Worm (Caenorhabditis elegans): Measurements from ENCODE around the gene Y38C1AA.6.
A peak's percentile ranks its signal among the peaks of the same experiment; 100 is the strongest.

Gene Y38C1AA.6

DNA sequence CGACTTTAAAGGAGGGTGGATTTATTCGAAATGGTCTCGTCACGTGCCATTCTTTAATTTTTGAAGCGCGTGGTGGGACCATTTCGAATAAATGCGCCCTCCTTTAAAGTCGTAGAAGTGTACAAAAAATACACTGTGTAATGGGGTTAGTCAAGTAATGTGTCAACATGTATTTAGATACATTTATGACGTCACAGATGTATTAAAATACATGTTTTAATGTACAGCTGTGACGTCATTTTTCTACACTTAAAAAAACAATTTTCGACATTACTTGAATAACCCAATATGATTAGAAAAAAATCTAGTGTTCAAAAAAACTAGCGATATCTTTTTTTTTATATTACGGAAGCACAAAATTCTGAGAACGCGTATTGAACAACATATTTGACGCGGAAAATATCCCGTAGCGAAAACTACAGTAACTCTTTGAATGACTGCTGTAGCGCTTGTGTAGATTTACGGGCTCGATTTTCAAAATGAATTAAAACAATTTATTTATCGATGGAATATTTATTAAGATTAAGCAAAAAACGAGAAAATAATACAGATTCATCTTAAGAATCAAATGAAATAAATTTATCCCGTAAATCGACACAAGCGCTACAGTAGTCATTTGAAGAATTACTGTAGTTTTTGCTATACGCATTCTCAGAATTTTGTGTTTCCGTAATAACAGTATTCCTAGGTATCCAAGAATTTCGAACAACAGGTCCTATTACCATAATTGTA is 40.5 kb downstream of the Y38C1AA.6 start, which contains the start of gene gfrp-1:
gfrp-1 (plus strand) TSS at position 682 of the 732 bp plus-strand sequence.
- TF ChIP-seq aha-1 (tag) (peak; percentile 52), D1046.2 (GFP tag; IDR thresholded peaks at IDR 0.05) (no peak)

- TF ChIP-seq madf-5 (GFP tag; IDR thresholded peaks at IDR 0.05), result no peak
- no peak for TF ChIP-seq nhr-237 (tag; optimal IDR thresholded peaks at IDR 0.05)
- no peak for TF ChIP-seq mxl-3 (GFP tag; optimal IDR thresholded peaks at IDR 0.05)
- TF ChIP-seq fkh-10 (GFP tag; optimal IDR thresholded peaks at IDR 0.05), result no peak
- no peak for TF ChIP-seq F26F4.8 (GFP tag; conservative IDR thresholded peaks at IDR 0.05)
- no peak for TF ChIP-seq unc-39 (tag; optimal IDR thresholded peaks at IDR 0.05)
- no peak for TF ChIP-seq ces-1 (GFP tag; optimal IDR thresholded peaks at IDR 0.05)
- TF ChIP-seq T26A8.4 (GFP tag; IDR thresholded peaks at IDR 0.05), result no peak
- no peak for TF ChIP-seq mdt-29 (GFP tag; IDR thresholded peaks at IDR 0.05)
- no peak for TF ChIP-seq spr-3 (GFP tag; optimal IDR thresholded peaks at IDR 0.05)
- TF ChIP-seq hmg-1.1 (GFP tag; IDR thresholded peaks at IDR 0.05), result no peak
- TF ChIP-seq nhr-6 (tag; optimal IDR thresholded peaks at IDR 0.05), result no peak
- TF ChIP-seq dmd-6 (GFP tag; IDR thresholded peaks at IDR 0.05), result no peak
- TF ChIP-seq lin-39 (tag; optimal IDR thresholded peaks at IDR 0.05), result no peak
- no peak for TF ChIP-seq T20F7.1 (GFP tag; optimal IDR thresholded peaks at IDR 0.05)
- no peak for TF ChIP-seq zfp-2 (tag; optimal IDR thresholded peaks at IDR 0.05)
- TF ChIP-seq mdl-1 (tag; optimal IDR thresholded peaks at IDR 0.05), result no peak
- no peak for TF ChIP-seq ceh-82 (tag; optimal IDR thresholded peaks at IDR 0.05)
Observed at ce11 chrIV:204998-205397, 42.4 kb downstream of the Y38C1AA.6 start, which contains the start of gene coa-1. Gene coa-1 (plus strand): TSS chrIV:205298.

DNA sequence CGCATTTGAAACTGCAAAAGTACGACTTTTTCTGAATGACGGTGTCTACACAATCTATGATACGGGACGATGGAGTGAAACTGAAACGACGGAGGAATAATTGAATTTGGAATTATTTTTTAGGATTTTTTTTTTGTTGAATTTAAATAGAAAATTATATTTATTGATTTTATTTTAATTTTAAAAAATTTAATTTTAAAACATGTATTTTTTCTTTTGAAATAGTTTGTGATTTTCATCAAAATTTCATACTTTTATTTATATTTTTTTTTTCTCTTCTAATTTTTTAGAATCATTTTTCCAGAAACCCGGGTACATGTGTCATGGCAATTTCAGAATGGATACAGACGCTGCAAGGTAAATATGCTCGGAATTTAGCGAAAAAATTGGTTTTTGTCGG is 45.3 kb downstream of the Y38C1AA.6 start, which contains the start of gene Y38C1AA.1:
Y38C1AA.1 (plus strand) TSS at position 301 of the 400 bp plus-strand sequence.
- no peak for TF ChIP-seq duxl-1 (tag; optimal IDR thresholded peaks at IDR 0.05; ENCODE audit: poor library complexity)
- no peak for TF ChIP-seq mep-1 (tag; optimal IDR thresholded peaks at IDR 0.05)
- no peak for TF ChIP-seq nhr-76 (tag; optimal IDR thresholded peaks at IDR 0.05)
- TF ChIP-seq ztf-11 (tag; optimal IDR thresholded peaks at IDR 0.05), result no peak
- no peak for TF ChIP-seq Y5F2A.4 (GFP tag; optimal IDR thresholded peaks at IDR 0.05)
- TF ChIP-seq daf-16 (GFP tag; optimal IDR thresholded peaks at IDR 0.05), result no peak
- no peak for TF ChIP-seq daf-16 (tag; optimal IDR thresholded peaks at IDR 0.05)

ce11 chrIV:210591-210990 is 48.0 kb downstream of the Y38C1AA.6 start:
- TF ChIP-seq dpl-1 (GFP tag; optimal IDR thresholded peaks at IDR 0.05) (peak; percentile 44), hlh-11 (tag; optimal IDR thresholded peaks at IDR 0.05) (peak; percentile 90), Y75B8A.6 (GFP tag; IDR thresholded peaks at IDR 0.05) (0 out of 2 replicates have a peak, but pooled peaks have one; percentile 70), nhr-102 (tag; optimal IDR thresholded peaks at IDR 0.05) (peak; percentile 64), pqm-1 (tag; optimal IDR thresholded peaks at IDR 0.05) (peak; percentile 64), unc-62 (GFP tag; optimal IDR thresholded peaks at IDR 0.05 in 1 of 2) (peak in 1 of 2 experiments; percentile 60), unc-62 (tag; optimal IDR thresholded peaks at IDR 0.05) (no peak), dmd-6 (GFP tag; IDR thresholded peaks at IDR 0.05) (peak; percentile 84), php-3 (GFP tag; IDR thresholded peaks at IDR 0.05) (peak; percentile 72), rbr-2 (tag; optimal IDR thresholded peaks at IDR 0.05) (peak; percentile 11), hmg-1.1 (GFP tag; IDR thresholded peaks at IDR 0.05) (0 out of 2 replicates have a peak, but pooled peaks have one; percentile 27), hif-1 (tag; optimal IDR thresholded peaks at IDR 0.05) (no peak), dve-1 (tag; optimal IDR thresholded peaks at IDR 0.05; ENCODE audit: insufficient read depth) (peak; percentile 91), mdl-1 (tag; optimal IDR thresholded peaks at IDR 0.05) (peak in 1 of 2 experiments; percentile 50), nhr-28 (tag; optimal IDR thresholded peaks at IDR 0.05) (peak; percentile 91), daf-19 (GFP tag; conservative IDR thresholded peaks at IDR 0.05) (no peak), hlh-30 (tag; optimal IDR thresholded peaks at IDR 0.05; ENCODE audit: insufficient read depth) (peak; percentile 62), set-16 (GFP tag; IDR thresholded peaks at IDR 0.05) (no peak), lsy-2 (tag; optimal IDR thresholded peaks at IDR 0.05) (peak in 1 of 2 experiments; percentile 56), nhr-48 (tag; optimal IDR thresholded peaks at IDR 0.05) (peak; percentile 70), nhr-237 (tag; optimal IDR thresholded peaks at IDR 0.05) (no peak), daf-16 (GFP tag; optimal IDR thresholded peaks at IDR 0.05) (no peak), daf-16 (tag; optimal IDR thresholded peaks at IDR 0.05) (peak; percentile 96), F37D6.2 (tag; optimal IDR thresholded peaks at IDR 0.05) (no peak), aha-1 (tag) (no peak)
